Worm (Caenorhabditis elegans) whole organism, early embryonic: ENCODE results near the gene cah-1.

ENCODE experiments used
- B0310.2 ChIP-seq: sonication (generic microtip); optimal IDR thresholded peaks from 2 replicates; lab custom pipeline; 2016; ENCODE audit warnings: mild to moderate bottlenecking, missing genetic modification characterization, missing compliant biosample characterization
- F13C5.2 ChIP-seq: sonication (generic microtip); optimal IDR thresholded peaks from 2 replicates; lab custom pipeline; 2017; ENCODE audit warnings: mild to moderate bottlenecking, missing genetic modification characterization, inconsistent platforms, missing compliant biosample characterization
- aly-1 ChIP-seq: sonication (generic microtip); optimal IDR thresholded peaks from 2 replicates; lab custom pipeline; 2016; ENCODE audit warnings: missing genetic modification characterization, missing compliant biosample characterization
- ama-1 ChIP-seq: fragments of 150-350 bp; optimal IDR thresholded peaks from 2 replicates; lab custom pipeline; 2014
- ceh-13 ChIP-seq: fragments of 200-800 bp; sonication (Bioruptor generic); optimal IDR thresholded peaks from 2 replicates; lab custom pipeline; 2018; ENCODE audit warnings: mild to moderate bottlenecking, missing genetic modification characterization, missing compliant biosample characterization
- ceh-36 ChIP-seq: sonication (generic microtip); optimal IDR thresholded peaks from 2 replicates; lab custom pipeline; 2016; ENCODE audit warnings: missing genetic modification characterization, inconsistent platforms, missing compliant biosample characterization
- ets-7 ChIP-seq: sonication (generic microtip); optimal IDR thresholded peaks from 2 replicates; lab custom pipeline; 2016; ENCODE audit warnings: missing genotype, missing genetic modification characterization, missing compliant biosample characterization
- flt-1 ChIP-seq: fragments of 200-800 bp; sonication (Bioruptor generic); IDR thresholded peaks from 2 replicates; pipeline ENCODE4 v1.3.6; 2022; ENCODE audit warnings: missing genetic modification characterization, missing compliant biosample characterization
- hmbx-1 ChIP-seq: sonication (generic microtip); optimal IDR thresholded peaks from 2 replicates; lab custom pipeline; 2016; ENCODE audit warnings: mild to moderate bottlenecking, missing genetic modification characterization, missing compliant biosample characterization
- hmg-4 ChIP-seq: fragments of 200-800 bp; sonication (Bioruptor generic); optimal IDR thresholded peaks from 2 replicates; lab custom pipeline; 2018; ENCODE audit warnings: mild to moderate bottlenecking, missing genetic modification characterization, missing compliant biosample characterization
- pes-1 ChIP-seq: fragments of 200-800 bp; sonication (Bioruptor generic); IDR thresholded peaks from 2 replicates; pipeline ENCODE4 v1.3.6; 2022; ENCODE audit warnings: missing genetic modification reagents, missing genetic modification characterization, missing compliant biosample characterization
- scrt-1 ChIP-seq: fragments of 200-800 bp; sonication (Bioruptor generic); IDR thresholded peaks from 2 replicates; pipeline ENCODE4 v1.3.6; 2022; ENCODE audit warnings: missing genetic modification characterization, missing compliant biosample characterization
- tbx-37 ChIP-seq: fragments of 200-800 bp; sonication (Bioruptor generic); conservative IDR thresholded peaks from 2 replicates; pipeline ENCODE4 v1.3.6; 2022; ENCODE audit warnings: missing genetic modification reagents, missing genetic modification characterization, missing compliant biosample characterization
- tra-4 ChIP-seq: sonication (generic microtip); optimal IDR thresholded peaks from 2 replicates; lab custom pipeline; 2017; ENCODE audit warnings: missing genetic modification characterization, missing compliant biosample characterization

- TF ChIP-seq scrt-1 (GFP tag; lab: Robert Waterston, UW) = no peak
- no peak for TF ChIP-seq flt-1
- no peak for TF ChIP-seq tbx-37 (GFP tag; lab: Robert Waterston, UW)
- TF ChIP-seq aly-1 = no peak
- no peak for TF ChIP-seq ama-1
- no peak for TF ChIP-seq hmbx-1 (tag; lab: Kevin White, UChicago)
- no peak for TF ChIP-seq tra-4 (tag; lab: Kevin White, UChicago)
- no peak for TF ChIP-seq pes-1
- no peak for TF ChIP-seq F13C5.2 (tag; lab: Kevin White, UChicago)
- no peak for TF ChIP-seq ceh-36 (tag; lab: Kevin White, UChicago)
- no peak for TF ChIP-seq ceh-13 (GFP tag; lab: Kevin White, UChicago)
- TF ChIP-seq B0310.2 (tag; lab: Kevin White, UChicago) = no peak
- TF ChIP-seq hmg-4 (GFP tag; lab: Kevin White, UChicago) = no peak
- TF ChIP-seq ets-7 = no peak
Observed at ce11 chrIII:5071509-5071908, 13.9 kb downstream of the cah-1 start, which contains the start of gene C45G9.12.
